Worm (Caenorhabditis elegans) whole organism, L3 larva: ENCODE results near the gene F35C11.3.

Source experiments
- R02D3.7 ChIP-seq: fragments of 150-350 bp; optimal IDR thresholded peaks from 2 replicates; lab custom pipeline; 2014; ENCODE audit warnings: missing biosample characterization, missing genetic modification characterization
- ama-1 ChIP-seq: fragments of 150-350 bp; optimal IDR thresholded peaks from 2 replicates; lab custom pipeline; 2018
- ceh-28 ChIP-seq: fragments of 150-350 bp; optimal IDR thresholded peaks from 2 replicates; lab custom pipeline; 2014; ENCODE audit warnings: missing biosample characterization, missing genetic modification reagents, missing genetic modification characterization
- ceh-82 ChIP-seq: fragments of 150-350 bp; optimal IDR thresholded peaks from 2 replicates; lab custom pipeline; 2014; ENCODE audit warnings: missing biosample characterization, missing genetic modification characterization
- ceh-9 ChIP-seq: sonication (generic microtip); optimal IDR thresholded peaks from 2 replicates; lab custom pipeline; 2018; ENCODE audit warnings: missing biosample characterization, missing genetic modification characterization
- egl-27 ChIP-seq: sonication (generic microtip); optimal IDR thresholded peaks from 4 replicates; lab custom pipeline; 2017; ENCODE audit warnings: missing biosample characterization, missing genetic modification reagents, missing genetic modification characterization
- egl-5 ChIP-seq: fragments of 150-350 bp; optimal IDR thresholded peaks from 2 replicates; lab custom pipeline; 2017; ENCODE audit warnings: missing biosample characterization, missing genetic modification reagents, missing genetic modification characterization, inconsistent platforms
- elt-2 ChIP-seq: sonication (generic microtip); optimal IDR thresholded peaks from 2 replicates; lab custom pipeline; 2016; ENCODE audit warnings: missing genetic modification reagents, mild to moderate bottlenecking, missing genetic modification characterization, missing compliant biosample characterization
- elt-3 ChIP-seq, 3 experiments: fragments of 150-350 bp in 1 of 3; sonication (generic microtip) in 2 of 3; optimal IDR thresholded peaks; 2 replicates in 2 of 3; 4 replicates in 1 of 3; lab custom pipeline; 2014 to 2017; ENCODE audit warnings: missing biosample characterization in 3 of 3, missing genetic modification characterization in 3 of 3
- eor-1 ChIP-seq, 2 experiments: fragments of 150-350 bp; optimal IDR thresholded peaks; 2 replicates each; lab custom pipeline; 2014 to 2018; ENCODE audit warnings: missing biosample characterization in 2 of 2, missing genetic modification characterization in 2 of 2
- fkh-10 ChIP-seq: sonication (generic microtip); optimal IDR thresholded peaks from 2 replicates; lab custom pipeline; 2017; ENCODE audit warnings: missing biosample characterization, missing genetic modification reagents, missing genetic modification characterization
- fos-1 ChIP-seq: fragments of 150-350 bp; optimal IDR thresholded peaks from 2 replicates; lab custom pipeline; 2014; ENCODE audit warnings: missing biosample characterization, missing genetic modification characterization
- hmg-11 ChIP-seq: sonication (generic microtip); optimal IDR thresholded peaks from 2 replicates; lab custom pipeline; 2016; ENCODE audit warnings: missing genetic modification characterization, missing compliant biosample characterization
- jun-1 ChIP-seq: fragments of 150-350 bp; optimal IDR thresholded peaks from 2 replicates; lab custom pipeline; 2014; ENCODE audit warnings: missing biosample characterization, missing genetic modification reagents, missing genetic modification characterization
- lin-15B ChIP-seq: fragments of 150-350 bp; optimal IDR thresholded peaks from 2 replicates; lab custom pipeline; 2014; ENCODE audit warnings: missing biosample characterization, missing genetic modification characterization
- lin-39 ChIP-seq: fragments of 150-350 bp; optimal IDR thresholded peaks from 2 replicates; lab custom pipeline; 2018; ENCODE audit warnings: missing biosample characterization, missing genetic modification reagents, missing genetic modification characterization
- nfya-1 ChIP-seq: sonication (generic microtip); optimal IDR thresholded peaks from 2 replicates; lab custom pipeline; 2017; ENCODE audit warnings: missing genetic modification characterization, mild to moderate bottlenecking, missing compliant biosample characterization, antibody characterized with exemption, moderate library complexity; ENCODE audit not compliant: insufficient read depth
- nhr-11 ChIP-seq: fragments of 150-350 bp; optimal IDR thresholded peaks from 2 replicates; lab custom pipeline; 2014; ENCODE audit warnings: missing biosample characterization, missing genetic modification characterization
- nhr-12 ChIP-seq: fragments of 150-350 bp; optimal IDR thresholded peaks from 2 replicates; lab custom pipeline; 2014; ENCODE audit warnings: missing biosample characterization, missing genetic modification characterization
- nhr-23 ChIP-seq: fragments of 150-350 bp; optimal IDR thresholded peaks from 2 replicates; lab custom pipeline; 2014; ENCODE audit warnings: missing biosample characterization, missing genetic modification reagents, missing genetic modification characterization
- nhr-28 ChIP-seq: fragments of 150-350 bp; optimal IDR thresholded peaks from 2 replicates; lab custom pipeline; 2014; ENCODE audit warnings: missing biosample characterization, missing genetic modification characterization
- nhr-43 ChIP-seq: sonication (generic microtip); optimal IDR thresholded peaks from 2 replicates; lab custom pipeline; 2016; ENCODE audit warnings: mild to moderate bottlenecking, missing genetic modification characterization, missing compliant biosample characterization; ENCODE audit not compliant: poor library complexity, severe bottlenecking
- nhr-67 ChIP-seq: fragments of 150-350 bp; optimal IDR thresholded peaks from 2 replicates; lab custom pipeline; 2014; ENCODE audit warnings: missing biosample characterization, missing genetic modification characterization
- pha-4 ChIP-seq: fragments of 150-350 bp; optimal IDR thresholded peaks from 2 replicates; lab custom pipeline; 2014; ENCODE audit warnings: missing biosample characterization, missing genetic modification reagents, missing genetic modification characterization
- pqm-1 ChIP-seq: fragments of 150-350 bp; optimal IDR thresholded peaks from 2 replicates; lab custom pipeline; 2017; ENCODE audit warnings: missing biosample characterization, missing genetic modification characterization, inconsistent platforms
- sea-2 ChIP-seq: fragments of 150-350 bp; sonication (generic microtip); optimal IDR thresholded peaks from 4 replicates; lab custom pipeline; 2014; ENCODE audit warnings: missing biosample characterization, missing genetic modification reagents, missing genetic modification characterization
- skn-1 ChIP-seq: fragments of 150-350 bp; optimal IDR thresholded peaks from 2 replicates; lab custom pipeline; 2014; ENCODE audit warnings: missing biosample characterization, missing genetic modification characterization
- snpc-4 ChIP-seq: fragments of 150-350 bp; optimal IDR thresholded peaks from 2 replicates; lab custom pipeline; 2014; ENCODE audit warnings: missing biosample characterization, missing genetic modification characterization
- tbx-2 ChIP-seq: sonication (generic microtip); optimal IDR thresholded peaks from 2 replicates; lab custom pipeline; 2016; ENCODE audit warnings: mild to moderate bottlenecking, missing genetic modification characterization, missing compliant biosample characterization
- unc-39 ChIP-seq: sonication (generic microtip); optimal IDR thresholded peaks from 4 replicates; lab custom pipeline; 2017; ENCODE audit warnings: missing biosample characterization, missing genetic modification characterization
- unc-62 ChIP-seq: fragments of 150-350 bp; sonication (generic microtip); optimal IDR thresholded peaks from 4 replicates; lab custom pipeline; 2014; ENCODE audit warnings: missing biosample characterization, missing genetic modification reagents, missing genetic modification characterization
- zag-1 ChIP-seq: fragments of 150-350 bp; optimal IDR thresholded peaks from 2 replicates; lab custom pipeline; 2014; ENCODE audit warnings: missing biosample characterization, missing genetic modification characterization
- ztf-11 ChIP-seq: fragments of 150-350 bp; optimal IDR thresholded peaks from 2 replicates; lab custom pipeline; 2014; ENCODE audit warnings: missing biosample characterization, missing genetic modification characterization

The F35C11.3 gene

DNA sequence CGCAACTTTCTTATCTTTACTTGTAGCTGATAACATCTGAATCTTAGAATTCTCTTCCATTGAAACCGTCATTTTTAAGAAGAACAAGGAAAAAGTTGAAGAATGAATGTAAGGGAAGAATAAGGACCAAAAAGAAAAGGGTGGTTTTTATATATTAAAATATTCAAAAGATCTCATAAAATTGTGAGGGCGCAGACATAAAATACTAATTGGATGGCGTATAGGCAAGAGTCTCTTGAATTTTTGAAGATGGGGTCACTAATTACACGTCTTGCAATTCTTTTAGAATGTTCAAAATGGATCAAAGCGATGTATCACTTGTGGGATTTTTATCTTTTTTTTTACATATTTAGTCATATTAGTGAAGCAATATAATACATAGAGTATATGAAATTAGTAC is 33.9 kb upstream of the F35C11.3 start, which contains the start of gene twk-3:
twk-3 (minus strand) TSS at position 101 of the 400 bp plus-strand sequence.
- TF ChIP-seq sea-2 (GFP tag; lab: Kevin White, UChicago) = no peak
- no peak for TF ChIP-seq elt-2 (tag; lab: Kevin White, UChicago)
- no peak for TF ChIP-seq elt-3 (tag; optimal IDR thresholded peaks at IDR 0.05; lab: Kevin White, UChicago)
- TF ChIP-seq ceh-82 = no peak
- no peak for TF ChIP-seq nfya-1
- TF ChIP-seq fos-1 (tag; lab: Kevin White, UChicago) = no peak
- TF ChIP-seq nhr-12 (tag; lab: Kevin White, UChicago) = no peak
- TF ChIP-seq jun-1 (tag; lab: Kevin White, UChicago) = no peak
- TF ChIP-seq egl-27 = no peak
- TF ChIP-seq pqm-1 (tag; lab: Kevin White, UChicago) = no peak
- no peak for TF ChIP-seq pha-4 (tag; lab: Kevin White, UChicago)
- TF ChIP-seq fkh-10 (GFP tag; lab: Kevin White, UChicago) = no peak
- TF ChIP-seq skn-1 (tag; lab: Kevin White, UChicago) = no peak
- no peak for TF ChIP-seq ztf-11 (tag; lab: Kevin White, UChicago)
- no peak for TF ChIP-seq nhr-43 (tag; lab: Kevin White, UChicago)
- TF ChIP-seq, all 47 proteins: peak for 0

- TF ChIP-seq fkh-10 (GFP tag; lab: Kevin White, UChicago) (no peak), zag-1 (tag; lab: Kevin White, UChicago) (no peak), pha-4 (tag; lab: Kevin White, UChicago) (peak; percentile 7)
Observed at ce11 chrII:8214367-8214766, 32.2 kb upstream of the F35C11.3 start, which contains the start of gene M110.10. Gene M110.10, minus strand, starts transcription at chrII:8214467.

ce11 chrII:8216433-8216832 is 30.1 kb upstream of the F35C11.3 start, which contains the start of gene M110.3:
Gene M110.3, minus strand, starts transcription at chrII:8216616.
- TF ChIP-seq lin-39 (peak; percentile 70), egl-5 (tag; lab: Kevin White, UChicago) (peak; percentile 67), lin-15B (tag; lab: Kevin White, UChicago) (peak; percentile 65), egl-27 (no peak), nfya-1 (peak; percentile 76), snpc-4 (tag; lab: Kevin White, UChicago) (peak; percentile 50), jun-1 (tag; lab: Kevin White, UChicago) (peak; percentile 4), pha-4 (tag; lab: Kevin White, UChicago) (peak; percentile 80), nhr-23 (tag; lab: Kevin White, UChicago) (peak; percentile 73), tbx-2 (tag; lab: Kevin White, UChicago) (no peak), ceh-28 (tag; lab: Kevin White, UChicago) (peak; percentile 69), R02D3.7 (peak; percentile 93), elt-2 (tag; lab: Kevin White, UChicago) (peak; percentile 14), hmg-11 (tag; lab: Kevin White, UChicago) (peak; percentile 71), eor-1 (tag; optimal IDR thresholded peaks at IDR 0.05; lab: Kevin White, UChicago) (no peak), nhr-43 (tag; lab: Kevin White, UChicago) (no peak)

DNA sequence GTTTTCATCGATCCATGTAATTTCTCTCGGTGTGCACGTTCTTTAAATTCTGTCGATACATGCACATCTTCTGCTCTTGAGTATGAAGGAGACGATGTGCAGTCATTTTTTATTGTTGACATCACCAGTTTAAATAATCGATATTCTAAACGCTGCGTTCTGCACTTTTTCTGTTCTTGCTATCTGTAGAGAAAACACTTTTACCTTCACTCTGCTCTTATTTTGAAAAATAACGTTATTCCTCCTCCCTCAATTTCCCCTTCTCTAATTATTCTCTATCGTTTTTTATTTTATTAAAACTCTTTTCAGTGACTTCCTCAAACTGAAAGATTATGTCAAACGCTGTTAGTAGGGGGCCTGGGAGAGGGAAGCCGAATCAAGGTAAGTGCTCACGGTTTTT is 29.7 kb upstream of the F35C11.3 start, which contains the start of gene ifg-1:
ifg-1 (plus strand) TSS at position 301 of the 400 bp plus-strand sequence.
- TF ChIP-seq nhr-11 (tag; lab: Kevin White, UChicago) (no peak), elt-2 (tag; lab: Kevin White, UChicago) (no peak), hmg-11 (tag; lab: Kevin White, UChicago) (no peak), ceh-9 (tag; lab: Kevin White, UChicago) (no peak), pha-4 (tag; lab: Kevin White, UChicago) (no peak), unc-62 (GFP tag; lab: Kevin White, UChicago) (no peak), nhr-67 (no peak), ama-1 (lab: Kevin White, UChicago) (no peak), ztf-11 (tag; lab: Kevin White, UChicago) (no peak), nhr-28 (tag; lab: Kevin White, UChicago) (no peak), nhr-12 (tag; lab: Kevin White, UChicago) (no peak), lin-15B (tag; lab: Kevin White, UChicago) (no peak)
- TF ChIP-seq, all 47 proteins: peak for 0

DNA sequence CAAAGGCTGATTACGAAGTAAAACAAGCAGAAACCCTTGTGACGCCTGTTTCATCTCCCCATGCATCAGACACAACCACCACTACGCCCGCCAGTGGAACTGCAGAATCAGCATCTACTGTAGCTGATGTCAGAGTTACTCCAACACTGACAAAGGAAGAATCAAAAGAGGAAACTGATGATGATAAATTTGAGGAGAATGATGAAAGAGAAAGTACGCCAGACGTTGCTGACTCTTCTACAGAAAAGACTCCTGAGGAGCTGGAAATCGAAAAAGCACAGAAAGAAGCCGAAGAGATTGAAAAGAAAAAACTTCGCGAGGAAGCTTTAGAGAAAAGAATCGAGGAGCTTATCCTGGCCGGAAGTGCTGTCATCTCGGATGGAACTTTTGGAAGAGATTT is 28.3 kb upstream of the F35C11.3 start:
- no peak for TF ChIP-seq unc-39 (tag; lab: Kevin White, UChicago)
- no peak for TF ChIP-seq ceh-82
- no peak for TF ChIP-seq elt-3 (tag; optimal IDR thresholded peaks at IDR 0.05; lab: Kevin White, UChicago)
